Worm (Caenorhabditis elegans) whole organism, midembryonic: Measurements from ENCODE around the gene aip-1.
A peak's percentile ranks its signal among the peaks of the same experiment; 100 is the strongest.

Experiments
- T22C8.4 ChIP-seq: fragments of 200-800 bp; sonication (Bioruptor generic); IDR thresholded peaks from 2 replicates; pipeline ENCODE4 v1.3.6; 2022; ENCODE audit warnings: missing genetic modification characterization, missing compliant biosample characterization
- cog-1 ChIP-seq: sonication (generic microtip); optimal IDR thresholded peaks from 2 replicates; lab custom pipeline; 2016; ENCODE audit warnings: missing genetic modification characterization, missing compliant biosample characterization
- flt-1 ChIP-seq: fragments of 200-800 bp; sonication (Bioruptor generic); IDR thresholded peaks from 2 replicates; pipeline ENCODE4 v1.3.6; 2022; ENCODE audit warnings: missing genetic modification characterization, missing compliant biosample characterization
- med-1 ChIP-seq: sonication (generic microtip); optimal IDR thresholded peaks from 2 replicates; lab custom pipeline; 2017; ENCODE audit warnings: missing genetic modification characterization, mild to moderate bottlenecking, missing compliant biosample characterization, antibody characterized with exemption, missing genetic modification reagents; ENCODE audit not compliant: insufficient read depth
- ref-1 ChIP-seq: fragments of 200-800 bp; sonication (Bioruptor generic); conservative IDR thresholded peaks from 2 replicates; pipeline ENCODE4 v1.3.6; 2022; ENCODE audit warnings: missing genetic modification reagents, missing genetic modification characterization, missing compliant biosample characterization
- ztf-23 ChIP-seq: fragments of 200-800 bp; sonication (Bioruptor generic); IDR thresholded peaks from 2 replicates; pipeline ENCODE4 v1.3.6; 2022; ENCODE audit warnings: missing genetic modification reagents, missing genetic modification characterization, missing compliant biosample characterization
- ztf-29 ChIP-seq: fragments of 200-800 bp; sonication (Bioruptor generic); IDR thresholded peaks from 2 replicates; pipeline ENCODE4 v1.3.6; 2022; ENCODE audit warnings: missing genetic modification reagents, missing genetic modification characterization, missing compliant biosample characterization

DNA sequence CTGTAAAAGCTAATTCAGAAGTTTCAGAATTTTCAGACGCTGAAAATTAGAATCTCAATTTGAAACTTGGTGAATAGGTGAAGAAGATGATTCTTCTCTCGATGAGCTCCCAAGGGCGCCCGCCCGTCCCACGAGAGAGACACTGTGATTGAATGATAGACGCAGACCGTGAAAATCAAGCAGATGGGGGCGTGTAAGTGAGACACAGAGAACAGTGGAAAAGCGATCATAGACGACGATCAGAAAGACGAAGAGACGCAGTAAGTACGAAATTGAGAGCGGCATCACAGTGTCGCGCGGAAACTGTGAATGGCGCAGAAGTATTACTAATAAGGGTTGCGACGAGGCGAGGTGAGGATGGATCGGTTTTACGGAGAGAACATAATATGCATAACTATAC is 9.7 kb upstream of the aip-1 start:
- TF ChIP-seq T22C8.4 (GFP tag; lab: Robert Waterston, UW) (no peak), flt-1 (no peak), ztf-23 (GFP tag; lab: Robert Waterston, UW) (no peak), cog-1 (tag; lab: Kevin White, UChicago) (peak; percentile 24), med-1 (GFP tag; lab: Kevin White, UChicago) (no peak), ref-1 (no peak), ztf-29 (GFP tag; lab: Robert Waterston, UW) (no peak)
